Worm (Caenorhabditis elegans) whole organism, L4 larva: ENCODE measurements around the gene lyst-1.
A peak's percentile ranks its signal among the peaks of the same experiment; 100 is the strongest.

ENCODE experiments used
- F37D6.2 ChIP-seq: sonication (generic microtip); optimal IDR thresholded peaks from 2 replicates; lab custom pipeline; 2016; ENCODE audit warnings: mild to moderate bottlenecking, missing genetic modification characterization, missing compliant biosample characterization
- T26A8.4 ChIP-seq: fragments of 200-800 bp; sonication (Bioruptor generic); IDR thresholded peaks from 2 replicates; pipeline ENCODE4 v1.3.6; 2022; ENCODE audit warnings: missing genetic modification characterization, missing compliant biosample characterization
- Y5F2A.4 ChIP-seq: fragments of 200-800 bp; sonication (Bioruptor generic); optimal IDR thresholded peaks from 2 replicates; lab custom pipeline; 2018; ENCODE audit warnings: mild to moderate bottlenecking, missing genetic modification characterization, missing compliant biosample characterization
- aly-2 ChIP-seq: sonication (generic microtip); optimal IDR thresholded peaks from 2 replicates; lab custom pipeline; 2018; ENCODE audit warnings: missing biosample characterization, missing genetic modification characterization
- arid-1 ChIP-seq: fragments of 200-800 bp; sonication (Bioruptor generic); conservative IDR thresholded peaks from 2 replicates; pipeline ENCODE4 v1.3.6; 2022; ENCODE audit warnings: missing genetic modification reagents, missing genetic modification characterization, missing compliant biosample characterization
- ceh-20 ChIP-seq: fragments of 200-800 bp; sonication (Bioruptor generic); IDR thresholded peaks from 2 replicates; pipeline ENCODE4 v1.3.6; 2022; ENCODE audit warnings: missing genetic modification reagents, missing genetic modification characterization, missing compliant biosample characterization
- ceh-28 ChIP-seq: fragments of 150-350 bp; optimal IDR thresholded peaks from 2 replicates; lab custom pipeline; 2014; ENCODE audit warnings: missing biosample characterization, missing genetic modification reagents, missing genetic modification characterization
- ceh-32 ChIP-seq: sonication (generic microtip); optimal IDR thresholded peaks from 2 replicates; lab custom pipeline; 2016; ENCODE audit warnings: mild to moderate bottlenecking, missing genetic modification characterization, missing compliant biosample characterization; ENCODE audit not compliant: poor library complexity
- cey-2 ChIP-seq: sonication (generic microtip); optimal IDR thresholded peaks from 3 replicates; lab custom pipeline; 2017; ENCODE audit warnings: missing genetic modification characterization, mild to moderate bottlenecking, missing compliant biosample characterization, antibody characterized with exemption, borderline replicate concordance; ENCODE audit not compliant: insufficient read depth
- ctbp-1 ChIP-seq: fragments of 200-800 bp; sonication (Bioruptor generic); IDR thresholded peaks from 2 replicates; pipeline ENCODE4 v1.3.6; 2022; ENCODE audit warnings: missing genetic modification reagents, missing genetic modification characterization, missing compliant biosample characterization
- daf-12 ChIP-seq: fragments of 150-350 bp; optimal IDR thresholded peaks from 2 replicates; lab custom pipeline; 2014; ENCODE audit warnings: missing biosample characterization, missing genetic modification reagents, missing genetic modification characterization
- dmd-6 ChIP-seq: fragments of 200-800 bp; sonication (Bioruptor generic); IDR thresholded peaks from 2 replicates; pipeline ENCODE4 v1.3.6; 2022; ENCODE audit warnings: missing genetic modification reagents, missing genetic modification characterization, missing compliant biosample characterization
- dmd-8 ChIP-seq: fragments of 200-800 bp; sonication (Bioruptor generic); IDR thresholded peaks from 2 replicates; pipeline ENCODE4 v1.3.6; 2022; ENCODE audit warnings: missing genetic modification characterization, missing compliant biosample characterization
- dmd-9 ChIP-seq: fragments of 200-800 bp; sonication (Bioruptor generic); IDR thresholded peaks from 2 replicates; pipeline ENCODE4 v1.3.6; 2022; ENCODE audit warnings: missing genetic modification reagents, missing genetic modification characterization, missing compliant biosample characterization
- dpl-1 ChIP-seq: fragments of 150-350 bp; optimal IDR thresholded peaks from 2 replicates; lab custom pipeline; 2014; ENCODE audit warnings: missing biosample characterization, missing genetic modification reagents, missing genetic modification characterization
- duxl-1 ChIP-seq: sonication (generic microtip); optimal IDR thresholded peaks from 2 replicates; lab custom pipeline; 2016; ENCODE audit warnings: mild to moderate bottlenecking, missing genetic modification characterization, moderate library complexity, missing compliant biosample characterization; ENCODE audit not compliant: poor library complexity
- fos-1 ChIP-seq: fragments of 150-350 bp; optimal IDR thresholded peaks from 2 replicates; lab custom pipeline; 2014; ENCODE audit warnings: missing biosample characterization, missing genetic modification characterization
- gei-8 ChIP-seq: fragments of 200-800 bp; sonication (Bioruptor generic); optimal IDR thresholded peaks from 2 replicates; lab custom pipeline; 2018; ENCODE audit warnings: mild to moderate bottlenecking, missing genetic modification characterization, missing compliant biosample characterization
- hlh-30 ChIP-seq: sonication (generic microtip); optimal IDR thresholded peaks from 2 replicates; lab custom pipeline; 2017; ENCODE audit warnings: antibody characterized with exemption, mild to moderate bottlenecking, missing genetic modification characterization, missing compliant biosample characterization; ENCODE audit not compliant: insufficient read depth
- jun-1 ChIP-seq: fragments of 150-350 bp; optimal IDR thresholded peaks from 2 replicates; lab custom pipeline; 2014; ENCODE audit warnings: missing biosample characterization, missing genetic modification reagents, missing genetic modification characterization
- madf-9 ChIP-seq: fragments of 200-800 bp; sonication (Bioruptor generic); conservative IDR thresholded peaks from 2 replicates; pipeline ENCODE4 v1.3.6; 2022; ENCODE audit warnings: missing genetic modification reagents, missing genetic modification characterization, missing compliant biosample characterization
- mdt-29 ChIP-seq: fragments of 200-800 bp; sonication (Bioruptor generic); IDR thresholded peaks from 2 replicates; pipeline ENCODE4 v1.3.6; 2022; ENCODE audit warnings: missing genetic modification reagents, missing genetic modification characterization, missing compliant biosample characterization
- mxl-3 ChIP-seq: fragments of 200-800 bp; sonication (Bioruptor generic); optimal IDR thresholded peaks from 2 replicates; lab custom pipeline; 2018; ENCODE audit warnings: mild to moderate bottlenecking, missing genetic modification characterization, missing compliant biosample characterization
- nhr-10 ChIP-seq: fragments of 150-350 bp; optimal IDR thresholded peaks from 2 replicates; lab custom pipeline; 2014; ENCODE audit warnings: missing biosample characterization, missing genetic modification characterization
- nhr-102 ChIP-seq: sonication (generic microtip); optimal IDR thresholded peaks from 2 replicates; lab custom pipeline; 2016; ENCODE audit warnings: mild to moderate bottlenecking, missing genetic modification characterization, moderate library complexity, missing compliant biosample characterization
- nhr-11 ChIP-seq: fragments of 150-350 bp; optimal IDR thresholded peaks from 2 replicates; lab custom pipeline; 2014; ENCODE audit warnings: missing biosample characterization, missing genetic modification characterization
- nhr-111 ChIP-seq: fragments of 200-800 bp; sonication (Bioruptor generic); optimal IDR thresholded peaks from 2 replicates; lab custom pipeline; 2018; ENCODE audit warnings: mild to moderate bottlenecking, missing genetic modification characterization, missing compliant biosample characterization
- nhr-237 ChIP-seq: sonication (generic microtip); optimal IDR thresholded peaks from 2 replicates; lab custom pipeline; 2017; ENCODE audit warnings: missing biosample characterization, missing genetic modification characterization
- nhr-25 ChIP-seq: sonication (generic microtip); optimal IDR thresholded peaks from 2 replicates; lab custom pipeline; 2017; ENCODE audit warnings: missing genetic modification characterization, mild to moderate bottlenecking, missing compliant biosample characterization, antibody characterized with exemption, moderate library complexity, borderline replicate concordance; ENCODE audit not compliant: insufficient read depth
- nhr-28 ChIP-seq: fragments of 150-350 bp; optimal IDR thresholded peaks from 2 replicates; lab custom pipeline; 2014; ENCODE audit warnings: missing biosample characterization, missing genetic modification characterization
- nhr-41 ChIP-seq: fragments of 200-800 bp; sonication (Bioruptor generic); IDR thresholded peaks from 2 replicates; pipeline ENCODE4 v1.3.6; 2022; ENCODE audit warnings: missing genetic modification reagents, missing genetic modification characterization, missing compliant biosample characterization
- nhr-42 ChIP-seq: fragments of 200-800 bp; sonication (Bioruptor generic); IDR thresholded peaks from 2 replicates; pipeline ENCODE4 v1.3.6; 2022; ENCODE audit warnings: missing genetic modification characterization, missing compliant biosample characterization
- nhr-6 ChIP-seq: fragments of 150-350 bp; optimal IDR thresholded peaks from 2 replicates; lab custom pipeline; 2014; ENCODE audit warnings: missing biosample characterization, missing genetic modification characterization
- nhr-76 ChIP-seq: fragments of 150-350 bp; optimal IDR thresholded peaks from 2 replicates; lab custom pipeline; 2014; ENCODE audit warnings: missing biosample characterization, missing genetic modification characterization
- pha-4 ChIP-seq, 2 experiments: fragments of 150-350 bp in 1 of 2; fragments of 200-800 bp in 1 of 2; sonication (Bioruptor generic) in 1 of 2; IDR thresholded peaks in 1 of 2; optimal IDR thresholded peaks in 1 of 2; 2 replicates each; pipeline versions ENCODE4 v1.3.6 to Lab custom; 2014 to 2022; ENCODE audit warnings: missing genetic modification characterization in 2 of 2, missing genetic modification reagents in 2 of 2, missing biosample characterization in 1 of 2, missing compliant biosample characterization in 1 of 2
- saeg-2 ChIP-seq: fragments of 200-800 bp; sonication (Bioruptor generic); IDR thresholded peaks from 2 replicates; pipeline ENCODE4 v1.3.6; 2022; ENCODE audit warnings: missing genetic modification reagents, missing genetic modification characterization, missing compliant biosample characterization
- snpc-1.2 ChIP-seq: fragments of 200-800 bp; sonication (Bioruptor generic); IDR thresholded peaks from 2 replicates; pipeline ENCODE4 v1.3.6; 2022; ENCODE audit warnings: missing genetic modification reagents, missing genetic modification characterization, missing compliant biosample characterization
- snpc-4 ChIP-seq: fragments of 150-350 bp; optimal IDR thresholded peaks from 2 replicates; lab custom pipeline; 2014; ENCODE audit warnings: missing biosample characterization, missing genetic modification characterization
- tag-97 ChIP-seq: fragments of 200-800 bp; sonication (Bioruptor generic); IDR thresholded peaks from 2 replicates; pipeline ENCODE4 v1.3.6; 2022; ENCODE audit warnings: missing genetic modification characterization, missing compliant biosample characterization
- unc-39 ChIP-seq: sonication (generic microtip); optimal IDR thresholded peaks from 2 replicates; lab custom pipeline; 2017; ENCODE audit warnings: missing biosample characterization, missing genetic modification characterization
- zfp-2 ChIP-seq: sonication (generic microtip); optimal IDR thresholded peaks from 2 replicates; lab custom pipeline; 2016; ENCODE audit warnings: mild to moderate bottlenecking, missing genetic modification characterization, missing compliant biosample characterization
- zfp-3 ChIP-seq: fragments of 200-800 bp; sonication (Bioruptor generic); conservative IDR thresholded peaks from 2 replicates; pipeline ENCODE4 v1.3.6; 2022; ENCODE audit warnings: missing genetic modification reagents, missing genetic modification characterization, missing compliant biosample characterization
- zip-11 ChIP-seq: fragments of 200-800 bp; sonication (Bioruptor generic); IDR thresholded peaks from 2 replicates; pipeline ENCODE4 v1.3.6; 2022; ENCODE audit warnings: missing genetic modification characterization, missing compliant biosample characterization
- ztf-11 ChIP-seq: fragments of 150-350 bp; optimal IDR thresholded peaks from 2 replicates; lab custom pipeline; 2014; ENCODE audit warnings: missing biosample characterization, missing genetic modification characterization

lyst-1 gene

DNA sequence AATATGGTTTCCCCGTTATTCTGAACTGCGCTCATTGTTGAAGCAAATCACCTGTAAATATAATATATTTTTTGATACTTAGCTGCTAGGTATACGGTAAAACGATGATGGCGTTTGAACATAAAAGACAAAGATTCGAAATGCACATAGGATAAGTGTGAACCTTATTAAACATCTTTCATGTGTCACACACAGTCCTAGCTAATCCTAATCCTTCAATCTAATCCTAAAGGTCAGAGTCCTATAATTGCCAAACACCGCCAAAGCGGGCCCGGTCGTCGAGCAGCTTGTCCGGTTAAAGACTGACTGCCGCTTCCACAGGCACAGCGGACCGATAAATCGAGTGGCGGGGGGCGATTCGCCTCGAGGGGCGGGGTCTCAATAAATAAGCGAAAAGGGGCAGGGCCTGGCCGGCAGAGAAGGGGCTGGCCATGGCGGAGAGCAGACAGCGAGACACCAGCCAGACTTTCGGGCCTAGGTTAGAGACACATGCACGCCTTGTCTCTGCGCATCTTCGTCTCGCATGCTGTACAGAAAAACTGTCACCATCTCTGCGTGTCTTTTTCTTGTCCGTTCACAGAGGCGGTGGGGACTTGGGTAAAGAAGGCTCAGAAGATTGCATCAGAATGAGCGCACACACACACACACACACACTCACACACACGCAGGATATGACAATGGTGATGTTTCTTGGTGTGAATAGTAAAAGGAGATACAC lies 30.8 kb upstream of the lyst-1 start, which contains the start of gene F57G12.1 (continued):
- TF ChIP-seq pha-4 (GFP tag; IDR thresholded peaks at IDR 0.05; lab: Robert Waterston, UW) (no peak), pha-4 (tag; optimal IDR thresholded peaks at IDR 0.05; lab: Kevin White, UChicago) (no peak), zip-11 (no peak), hlh-30 (tag; lab: Kevin White, UChicago) (peak; percentile 85), ceh-28 (tag; lab: Kevin White, UChicago) (peak; percentile 7), nhr-41 (no peak), zfp-3 (GFP tag; lab: Robert Waterston, UW) (no peak), nhr-10 (peak; percentile 74), arid-1 (GFP tag; lab: Robert Waterston, UW) (peak; percentile 58), unc-39 (tag; lab: Kevin White, UChicago) (no peak), ceh-20 (peak; percentile 62; the same call in 1 of the 2 replicates), nhr-237 (tag; lab: Kevin White, UChicago) (no peak), aly-2 (no peak), dmd-8 (GFP tag; lab: Robert Waterston, UW) (peak; percentile 25; the same call in 1 of the 2 replicates), nhr-28 (peak; percentile 62), nhr-111 (GFP tag; lab: Kevin White, UChicago) (no peak), zfp-2 (tag; lab: Kevin White, UChicago) (no peak), jun-1 (tag; lab: Kevin White, UChicago) (no peak), ctbp-1 (GFP tag; lab: Robert Waterston, UW) (peak; percentile 71; the same call in 1 of the 2 replicates), snpc-1.2 (GFP tag; lab: Robert Waterston, UW) (no peak), mdt-29 (GFP tag; lab: Robert Waterston, UW) (no peak), tag-97 (no peak), nhr-102 (tag; lab: Kevin White, UChicago) (peak; percentile 20), dmd-6 (peak; percentile 85), ceh-32 (tag; lab: Kevin White, UChicago) (no peak), snpc-4 (no peak), nhr-76 (tag; lab: Kevin White, UChicago) (no peak), fos-1 (tag; lab: Kevin White, UChicago) (no peak), nhr-11 (tag; lab: Kevin White, UChicago) (peak; percentile 75), nhr-6 (peak; percentile 69), daf-12 (tag; lab: Kevin White, UChicago) (no peak), dpl-1 (GFP tag; lab: Kevin White, UChicago) (peak; percentile 11), nhr-42 (no peak), saeg-2 (GFP tag; lab: Robert Waterston, UW) (no peak), ztf-11 (tag; lab: Kevin White, UChicago) (no peak), Y5F2A.4 (GFP tag; lab: Kevin White, UChicago) (no peak), dmd-9 (GFP tag; lab: Robert Waterston, UW) (no peak), duxl-1 (tag; lab: Kevin White, UChicago) (no peak), F37D6.2 (tag; lab: Kevin White, UChicago) (no peak), madf-9 (GFP tag; lab: Robert Waterston, UW) (peak; percentile 61; the same call in 1 of the 2 replicates)

DNA sequence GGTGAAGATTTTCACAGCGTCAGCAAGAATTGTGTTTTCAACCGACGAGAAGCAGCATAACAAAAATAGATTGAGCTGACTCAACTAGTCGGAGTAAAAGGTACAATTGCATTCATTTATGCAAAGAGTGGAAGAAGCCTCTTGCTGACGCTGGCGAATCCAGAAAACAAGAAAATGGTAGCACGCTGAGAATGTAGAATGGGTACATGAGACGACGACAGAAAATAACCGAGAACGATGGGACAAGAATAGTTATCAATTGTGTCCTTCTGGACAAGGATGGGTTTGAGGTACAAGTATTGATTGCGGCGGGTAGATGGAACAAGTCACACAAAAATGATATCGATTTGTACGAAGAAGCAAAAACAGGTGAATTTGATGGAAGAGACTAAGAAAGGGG lies 28.4 kb upstream of the lyst-1 start:
- TF ChIP-seq nhr-25 (tag; lab: Kevin White, UChicago) (peak; percentile 5), T26A8.4 (0 out of 2 replicates have a peak, but pooled peaks have one; percentile 16), mxl-3 (GFP tag; lab: Kevin White, UChicago) (no peak), ceh-32 (tag; lab: Kevin White, UChicago) (no peak), zfp-3 (GFP tag; lab: Robert Waterston, UW) (no peak), dpl-1 (GFP tag; lab: Kevin White, UChicago) (no peak), gei-8 (GFP tag; lab: Kevin White, UChicago) (peak; percentile 21), cey-2 (no peak)
